Worm (Caenorhabditis elegans): Measurements from ENCODE around the gene F38B2.4.

F38B2.4 gene

ce11 chrX:11307056-11307455, 19.5 kb upstream of the F38B2.4 start, which contains the start of gene vhl-1:
vhl-1 (plus strand) TSS chrX:11307356.
- TF ChIP-seq rnt-1 (tag; optimal IDR thresholded peaks at IDR 0.05), result no peak
- TF ChIP-seq vab-15 (tag; optimal IDR thresholded peaks at IDR 0.05), result no peak
- TF ChIP-seq Y116A8C.19 (tag; optimal IDR thresholded peaks at IDR 0.05; ENCODE audit: borderline replicate concordance), result no peak
- TF ChIP-seq nhr-84 (tag; optimal IDR thresholded peaks at IDR 0.05), result no peak
- no peak for TF ChIP-seq mep-1 (tag; optimal IDR thresholded peaks at IDR 0.05)
- TF ChIP-seq nhr-19 (GFP tag; conservative IDR thresholded peaks at IDR 0.05), result no peak
- TF ChIP-seq nhr-12 (tag; optimal IDR thresholded peaks at IDR 0.05), result no peak
- no peak for TF ChIP-seq C16A3.4 (tag; optimal IDR thresholded peaks at IDR 0.05)
- no peak for TF ChIP-seq lin-39 (tag; optimal IDR thresholded peaks at IDR 0.05)
- TF ChIP-seq alr-1 (tag; optimal IDR thresholded peaks at IDR 0.05; ENCODE audit: borderline replicate concordance), result no peak
- TF ChIP-seq elt-3 (tag; optimal IDR thresholded peaks at IDR 0.05), result no peak
- TF ChIP-seq nhr-77 (tag; optimal IDR thresholded peaks at IDR 0.05), result no peak
- TF ChIP-seq fkh-10 (GFP tag; optimal IDR thresholded peaks at IDR 0.05), result no peak
- no peak for TF ChIP-seq nhr-76 (tag; optimal IDR thresholded peaks at IDR 0.05)
- no peak for TF ChIP-seq nhr-11 (tag; optimal IDR thresholded peaks at IDR 0.05)
- no peak for TF ChIP-seq ceh-8 (GFP tag; optimal IDR thresholded peaks at IDR 0.05)
- no peak for TF ChIP-seq zip-4 (GFP tag; optimal IDR thresholded peaks at IDR 0.05)
- no peak for TF ChIP-seq snpc-4 (tag; optimal IDR thresholded peaks at IDR 0.05)
- TF ChIP-seq egl-13 (tag; optimal IDR thresholded peaks at IDR 0.05), result no peak
- TF ChIP-seq pax-3 (tag; optimal IDR thresholded peaks at IDR 0.05), result no peak

- TF ChIP-seq swsn-7 (tag; optimal IDR thresholded peaks at IDR 0.05), result no peak
- TF ChIP-seq grh-1 (GFP tag; IDR thresholded peaks at IDR 0.05), result no peak
- no peak for TF ChIP-seq tlp-1 (tag; optimal IDR thresholded peaks at IDR 0.05)
- no peak for TF ChIP-seq ceh-63 (GFP tag; optimal IDR thresholded peaks at IDR 0.05)
- no peak for TF ChIP-seq nhr-84 (tag; optimal IDR thresholded peaks at IDR 0.05)
- TF ChIP-seq C16A3.4 (tag; optimal IDR thresholded peaks at IDR 0.05), result no peak
- TF ChIP-seq lin-39 (tag; optimal IDR thresholded peaks at IDR 0.05), result no peak
- TF ChIP-seq mef-2 (tag; optimal IDR thresholded peaks at IDR 0.05), result no peak
- no peak for TF ChIP-seq ztf-4 (tag; optimal IDR thresholded peaks at IDR 0.05)
- TF ChIP-seq nhr-28 (tag; optimal IDR thresholded peaks at IDR 0.05), result no peak
- TF ChIP-seq nhr-11 (tag; optimal IDR thresholded peaks at IDR 0.05), result no peak
- no peak for TF ChIP-seq skn-1 (tag; optimal IDR thresholded peaks at IDR 0.05)
- TF ChIP-seq ceh-88 (GFP tag; IDR thresholded peaks at IDR 0.05), result no peak
- no peak for TF ChIP-seq xbp-1 (tag; optimal IDR thresholded peaks at IDR 0.05)
- TF ChIP-seq egl-13 (tag; optimal IDR thresholded peaks at IDR 0.05), result no peak
- TF ChIP-seq lsy-2 (tag; optimal IDR thresholded peaks at IDR 0.05), result no peak
- no peak for TF ChIP-seq irx-1 (tag; optimal IDR thresholded peaks at IDR 0.05)
- no peak for TF ChIP-seq aly-2 (tag; optimal IDR thresholded peaks at IDR 0.05)
- TF ChIP-seq snu-23 (GFP tag; optimal IDR thresholded peaks at IDR 0.05), result no peak
- no peak for TF ChIP-seq fkh-10 (GFP tag; optimal IDR thresholded peaks at IDR 0.05)
These were observed 18.3 kb upstream of the F38B2.4 start, which contains the start of gene F08G12.1 for ce11 chrX:11305773-11306172. F08G12.1 (minus strand) TSS chrX:11305873.

- TF ChIP-seq C34B4.2 (tag; optimal IDR thresholded peaks at IDR 0.05) (no peak), nhr-77 (tag; optimal IDR thresholded peaks at IDR 0.05) (peak; percentile 74), aly-2 (tag; optimal IDR thresholded peaks at IDR 0.05) (no peak), fkh-4 (tag; optimal IDR thresholded peaks at IDR 0.05; ENCODE audit: borderline replicate concordance) (no peak), unc-130 (tag; optimal IDR thresholded peaks at IDR 0.05) (peak; percentile 75), tbx-2 (tag; optimal IDR thresholded peaks at IDR 0.05) (peak; percentile 79), efl-1 (optimal IDR thresholded peaks at IDR 0.05) (peak; percentile 53 to 69), efl-1 (GFP tag; optimal IDR thresholded peaks at IDR 0.05 in 1 of 2) (peak; percentile 28 to 91), nhr-19 (GFP tag; conservative IDR thresholded peaks at IDR 0.05) (peak; percentile 74), fos-1 (tag; optimal IDR thresholded peaks at IDR 0.05) (peak; percentile 48), sptf-1 (tag; optimal IDR thresholded peaks at IDR 0.05) (no peak), mdl-1 (tag; optimal IDR thresholded peaks at IDR 0.05) (peak in 1 of 2 experiments; percentile 86), Y116A8C.19 (tag; optimal IDR thresholded peaks at IDR 0.05; ENCODE audit: borderline replicate concordance) (no peak), isw-1 (GFP tag; IDR thresholded peaks at IDR 0.05) (peak; percentile 55), fkh-8 (tag; optimal IDR thresholded peaks at IDR 0.05) (peak; percentile 93), nhr-12 (tag; optimal IDR thresholded peaks at IDR 0.05) (no peak), C16A3.4 (tag; optimal IDR thresholded peaks at IDR 0.05) (peak; percentile 83), F16B12.6 (tag; optimal IDR thresholded peaks at IDR 0.05) (peak; percentile 43), skn-1 (tag; optimal IDR thresholded peaks at IDR 0.05) (peak; percentile 83), nhr-76 (tag; optimal IDR thresholded peaks at IDR 0.05) (no peak), elt-2 (tag; optimal IDR thresholded peaks at IDR 0.05) (peak; percentile 34), lin-13 (GFP tag; optimal IDR thresholded peaks at IDR 0.05) (peak; percentile 75), ceh-90 (tag; optimal IDR thresholded peaks at IDR 0.05) (no peak), hlh-4 (tag; optimal IDR thresholded peaks at IDR 0.05) (no peak)
These were observed 12.3 kb upstream of the F38B2.4 start, which contains the start of the genes snrp-40.1 and F08G12.3 for ce11 chrX:11299642-11300307. snrp-40.1 (minus strand) TSS chrX:11299784. F08G12.3 (plus strand) TSS chrX:11300257.

All from whole organism, L1 larva.